Worm (Caenorhabditis elegans) whole organism, L4 larva: Measurements from ENCODE around the gene T23F2.2.

Experiments used
- ceh-28 ChIP-seq: fragments of 150-350 bp; optimal IDR thresholded peaks from 2 replicates; lab custom pipeline; 2014; ENCODE audit warnings: missing biosample characterization, missing genetic modification reagents, missing genetic modification characterization
- ceh-82 ChIP-seq: sonication (generic microtip); optimal IDR thresholded peaks from 2 replicates; lab custom pipeline; 2017; ENCODE audit warnings: missing biosample characterization, missing genetic modification characterization
- daf-19 ChIP-seq: fragments of 200-800 bp; sonication (Bioruptor generic); conservative IDR thresholded peaks from 2 replicates; pipeline ENCODE4 v1.3.6; 2022; ENCODE audit warnings: missing genetic modification characterization, missing compliant biosample characterization
- nhr-10 ChIP-seq: fragments of 150-350 bp; optimal IDR thresholded peaks from 2 replicates; lab custom pipeline; 2014; ENCODE audit warnings: missing biosample characterization, missing genetic modification characterization
- unc-62 ChIP-seq, 3 experiments: fragments of 150-350 bp in 1 of 3; sonication (generic microtip); optimal IDR thresholded peaks in 2 of 3; peaks in 1 of 3; 1 replicate in 1 of 3; 2 replicates in 2 of 3; lab custom pipeline; 2014 to 2017; ENCODE audit warnings: missing biosample characterization in 3 of 3, missing genetic modification characterization in 3 of 3, missing genetic modification reagents in 3 of 3, missing genotype in 1 of 3
- ztf-11 ChIP-seq: fragments of 150-350 bp; optimal IDR thresholded peaks from 2 replicates; lab custom pipeline; 2014; ENCODE audit warnings: missing biosample characterization, missing genetic modification characterization

ce11 chrX:5488867-5489266 lies 16.2 kb downstream of the T23F2.2 start:
- TF ChIP-seq ceh-28: no peak
- TF ChIP-seq ztf-11 (tag; lab: Kevin White, UChicago): no peak
- TF ChIP-seq nhr-10 (tag; lab: Kevin White, UChicago): no peak
- TF ChIP-seq unc-62 (GFP tag; optimal IDR thresholded peaks at IDR 0.05 in 1 of 2; lab: Kevin White, UChicago): no peak
- TF ChIP-seq unc-62 (tag; optimal IDR thresholded peaks at IDR 0.05; lab: Kevin White, UChicago): no peak
- no peak for TF ChIP-seq ceh-82 (tag; lab: Kevin White, UChicago)
- no peak for TF ChIP-seq daf-19
